Worm (Caenorhabditis elegans) whole organism, mixed stage, embryonic: ENCODE measurements around the gene Y38H6C.18.
"Not testable (repeated sequence)": the region's sequence is repeated elsewhere in the genome, so short reads cannot be mapped to it uniquely, and the experiment has no call there.

Source experiments
- M03D4.4 ChIP-seq: sonication (generic microtip); optimal IDR thresholded peaks from 2 replicates; lab custom pipeline; 2017; ENCODE audit warnings: mild to moderate bottlenecking, missing genetic modification characterization, missing compliant biosample characterization
- bed-3 ChIP-seq: fragments of 200-800 bp; sonication (Bioruptor generic); optimal IDR thresholded peaks from 3 replicates; lab custom pipeline; 2018; ENCODE audit warnings: mild to moderate bottlenecking, missing genetic modification characterization, moderate library complexity, missing compliant biosample characterization
- blmp-1 ChIP-seq: fragments of 150-350 bp; optimal IDR thresholded peaks from 2 replicates; lab custom pipeline; 2014; ENCODE audit warnings: missing biosample characterization, missing genetic modification characterization
- ceh-39 ChIP-seq: fragments of 150-350 bp; optimal IDR thresholded peaks from 2 replicates; lab custom pipeline; 2014; ENCODE audit warnings: missing biosample characterization, missing genetic modification characterization
- ceh-43 ChIP-seq: fragments of 200-800 bp; sonication (Bioruptor generic); optimal IDR thresholded peaks from 2 replicates; lab custom pipeline; 2018; ENCODE audit warnings: mild to moderate bottlenecking, missing genetic modification characterization, moderate library complexity, missing compliant biosample characterization
- ceh-83 ChIP-seq: fragments of 200-800 bp; sonication (Bioruptor generic); optimal IDR thresholded peaks from 2 replicates; lab custom pipeline; 2018; ENCODE audit warnings: mild to moderate bottlenecking, missing genetic modification characterization, missing compliant biosample characterization
- ces-1 ChIP-seq: fragments of 150-350 bp; optimal IDR thresholded peaks from 2 replicates; lab custom pipeline; 2014; ENCODE audit warnings: missing biosample characterization, missing genetic modification reagents, missing genetic modification characterization
- cnd-1 ChIP-seq: fragments of 200-800 bp; sonication (Bioruptor generic); optimal IDR thresholded peaks from 2 replicates; lab custom pipeline; 2018; ENCODE audit warnings: mild to moderate bottlenecking, missing genetic modification characterization, missing compliant biosample characterization
- drap-1 ChIP-seq: fragments of 200-800 bp; sonication (Bioruptor generic); optimal IDR thresholded peaks from 3 replicates; lab custom pipeline; 2018; ENCODE audit warnings: mild to moderate bottlenecking, missing genetic modification characterization, missing compliant biosample characterization
- elt-1 ChIP-seq: sonication (generic microtip); optimal IDR thresholded peaks from 2 replicates; lab custom pipeline; 2017; ENCODE audit warnings: missing genetic modification characterization, mild to moderate bottlenecking, missing compliant biosample characterization, antibody characterized with exemption, moderate library complexity, borderline replicate concordance; ENCODE audit not compliant: insufficient read depth
- elt-3 ChIP-seq: fragments of 150-350 bp; optimal IDR thresholded peaks from 2 replicates; lab custom pipeline; 2014; ENCODE audit warnings: missing biosample characterization, missing genetic modification characterization
- ham-2 ChIP-seq: fragments of 200-800 bp; sonication (Bioruptor generic); optimal IDR thresholded peaks from 2 replicates; lab custom pipeline; 2018; ENCODE audit warnings: mild to moderate bottlenecking, missing genetic modification characterization, missing compliant biosample characterization
- hlh-1 ChIP-seq: fragments of 150-350 bp; optimal IDR thresholded peaks from 2 replicates; lab custom pipeline; 2014; ENCODE audit warnings: missing biosample characterization, missing genetic modification reagents, missing genetic modification characterization
- lin-13 ChIP-seq: fragments of 150-350 bp; optimal IDR thresholded peaks from 2 replicates; lab custom pipeline; 2014; ENCODE audit warnings: missing biosample characterization, missing genetic modification characterization
- lin-32 ChIP-seq: fragments of 200-800 bp; sonication (Bioruptor generic); optimal IDR thresholded peaks from 2 replicates; lab custom pipeline; 2018; ENCODE audit warnings: mild to moderate bottlenecking, missing genetic modification characterization, missing compliant biosample characterization
- lsy-2 ChIP-seq: fragments of 150-350 bp; optimal IDR thresholded peaks from 2 replicates; lab custom pipeline; 2014; ENCODE audit warnings: missing biosample characterization, missing genetic modification characterization
- mab-5 ChIP-seq: fragments of 150-350 bp; optimal IDR thresholded peaks from 2 replicates; lab custom pipeline; 2014; ENCODE audit warnings: missing biosample characterization, missing genetic modification characterization
- mep-1 ChIP-seq: fragments of 150-350 bp; optimal IDR thresholded peaks from 2 replicates; lab custom pipeline; 2017; ENCODE audit warnings: missing biosample characterization, missing genetic modification reagents, missing genetic modification characterization, inconsistent platforms
- mls-2 ChIP-seq: sonication (generic microtip); optimal IDR thresholded peaks from 2 replicates; lab custom pipeline; 2016; ENCODE audit warnings: mild to moderate bottlenecking, missing genetic modification characterization, moderate library complexity, missing compliant biosample characterization
- nhr-12 ChIP-seq: fragments of 150-350 bp; optimal IDR thresholded peaks from 2 replicates; lab custom pipeline; 2014; ENCODE audit warnings: missing biosample characterization, missing genetic modification characterization
- nhr-2 ChIP-seq: fragments of 150-350 bp; optimal IDR thresholded peaks from 2 replicates; lab custom pipeline; 2014; ENCODE audit warnings: missing biosample characterization, missing genetic modification characterization
- nhr-237 ChIP-seq: fragments of 150-350 bp; optimal IDR thresholded peaks from 2 replicates; lab custom pipeline; 2014; ENCODE audit warnings: missing biosample characterization, missing genetic modification characterization
- nhr-28 ChIP-seq: fragments of 150-350 bp; optimal IDR thresholded peaks from 2 replicates; lab custom pipeline; 2014; ENCODE audit warnings: missing biosample characterization, missing genetic modification characterization
- nhr-76 ChIP-seq: sonication (generic microtip); optimal IDR thresholded peaks from 2 replicates; lab custom pipeline; 2017; ENCODE audit warnings: missing biosample characterization, missing genetic modification characterization
- snpc-4 ChIP-seq: fragments of 150-350 bp; optimal IDR thresholded peaks from 2 replicates; lab custom pipeline; 2014; ENCODE audit warnings: missing biosample characterization, missing genetic modification characterization
- tbx-8 ChIP-seq: fragments of 200-800 bp; sonication (Bioruptor generic); optimal IDR thresholded peaks from 2 replicates; lab custom pipeline; 2018; ENCODE audit warnings: mild to moderate bottlenecking, missing genetic modification characterization, moderate library complexity, missing compliant biosample characterization
- unc-120 ChIP-seq: sonication (generic microtip); optimal IDR thresholded peaks from 2 replicates; lab custom pipeline; 2017; ENCODE audit warnings: missing genetic modification characterization, missing compliant biosample characterization; ENCODE audit not compliant: poor library complexity, severe bottlenecking
- unc-39 ChIP-seq: fragments of 150-350 bp; optimal IDR thresholded peaks from 2 replicates; lab custom pipeline; 2014; ENCODE audit warnings: missing biosample characterization, missing genetic modification characterization
- unc-62 ChIP-seq: fragments of 150-350 bp; optimal IDR thresholded peaks from 2 replicates; lab custom pipeline; 2014; ENCODE audit warnings: missing biosample characterization, missing genetic modification reagents, missing genetic modification characterization
- zip-8 ChIP-seq: fragments of 150-350 bp; optimal IDR thresholded peaks from 2 replicates; lab custom pipeline; 2014; ENCODE audit warnings: missing biosample characterization, missing genetic modification characterization
- ztf-11 ChIP-seq: fragments of 150-350 bp; optimal IDR thresholded peaks from 2 replicates; lab custom pipeline; 2014; ENCODE audit warnings: missing biosample characterization, missing genetic modification characterization

Gene Y38H6C.18

DNA sequence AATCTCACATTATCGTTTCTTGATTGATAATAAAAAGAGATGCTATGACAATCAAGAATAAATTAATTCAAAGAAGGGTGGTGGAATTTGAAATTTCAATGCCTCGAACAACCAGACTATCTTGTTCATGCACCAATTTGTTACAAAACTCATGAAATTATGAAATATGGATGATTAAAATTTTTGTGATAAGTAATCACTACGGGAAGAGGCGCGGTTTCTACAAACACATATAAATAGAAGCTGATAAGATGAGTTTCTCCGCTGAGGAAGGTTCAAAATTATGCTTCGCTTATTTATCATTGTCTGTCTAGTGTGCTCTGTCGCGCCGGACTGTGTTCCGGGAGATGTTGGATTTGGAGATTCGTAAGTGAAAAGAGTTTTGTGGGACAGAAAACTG lies 32.5 kb downstream of the Y38H6C.18 start:
- no peak for TF ChIP-seq M03D4.4 (tag; lab: Kevin White, UChicago)
- TF ChIP-seq nhr-2 (tag; lab: Kevin White, UChicago) = no peak
- TF ChIP-seq ces-1 = no peak
- no peak for TF ChIP-seq ham-2
- no peak for TF ChIP-seq mep-1
- no peak for TF ChIP-seq drap-1
- no peak for TF ChIP-seq mab-5 (tag; lab: Kevin White, UChicago)
- no peak for TF ChIP-seq nhr-28 (tag; lab: Kevin White, UChicago)
- TF ChIP-seq snpc-4 (tag; lab: Kevin White, UChicago) = no peak
- no peak for TF ChIP-seq unc-120
- no peak for TF ChIP-seq elt-1
- no peak for TF ChIP-seq nhr-76 (tag; lab: Kevin White, UChicago)
- TF ChIP-seq unc-39 (tag; lab: Kevin White, UChicago) = no peak
- no peak for TF ChIP-seq unc-62 (GFP tag; lab: Kevin White, UChicago)
- TF ChIP-seq nhr-237 (tag; lab: Kevin White, UChicago) = no peak
- TF ChIP-seq ceh-83 (GFP tag; lab: Kevin White, UChicago) = no peak
- TF ChIP-seq bed-3 (GFP tag; lab: Kevin White, UChicago) = no peak
- TF ChIP-seq nhr-12 (tag; lab: Kevin White, UChicago) = no peak
- no peak for TF ChIP-seq elt-3
- no peak for TF ChIP-seq lsy-2 (tag; lab: Kevin White, UChicago)

DNA sequence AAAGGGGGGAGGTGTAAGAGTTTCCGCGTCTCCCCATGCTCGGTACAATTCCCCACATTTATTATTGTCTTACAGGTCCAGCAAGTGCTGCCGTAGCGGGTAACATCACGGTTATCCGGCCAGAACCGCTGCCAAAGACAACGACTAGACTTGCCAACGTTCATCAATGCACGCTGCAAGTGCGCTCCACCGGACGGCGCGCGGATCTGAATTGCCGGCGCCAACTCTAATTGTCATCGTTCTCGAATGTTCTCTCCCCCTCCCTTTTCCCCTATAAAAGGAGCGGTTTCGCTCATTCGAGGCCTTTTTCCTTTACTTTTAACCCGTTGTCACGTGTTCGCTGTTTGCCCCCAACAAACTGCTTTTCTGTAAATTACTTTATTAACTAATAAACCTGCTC lies 33.3 kb downstream of the Y38H6C.18 start, which contains the start of gene Y38H6C.8:
TSS of gene Y38H6C.8 (plus strand) at position 301 of the 400 bp plus-strand sequence.
- TF ChIP-seq nhr-2 (tag; lab: Kevin White, UChicago); tbx-8 (GFP tag; lab: Kevin White, UChicago); ces-1: not testable (repeated sequence)

DNA sequence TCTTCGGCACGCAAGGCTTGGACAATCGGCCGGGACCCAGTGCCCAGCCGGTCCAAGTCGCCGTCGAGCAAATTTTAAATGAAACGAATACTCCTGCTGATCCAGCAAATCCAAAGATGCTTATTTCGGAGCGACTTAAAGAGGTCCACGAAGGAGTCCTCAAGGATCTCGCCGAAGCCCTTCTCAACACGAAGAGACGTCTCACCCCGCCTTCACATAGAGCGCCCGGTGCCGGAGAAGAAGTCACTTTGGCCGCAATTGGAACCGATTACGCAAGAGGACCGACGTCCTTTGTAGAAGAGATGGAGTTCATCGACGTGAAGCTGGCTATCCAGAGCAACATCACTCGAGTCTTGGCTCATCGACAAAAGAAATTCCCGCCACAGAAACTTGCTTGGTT lies 37.5 kb downstream of the Y38H6C.18 start:
- TF ChIP-seq elt-3 (no peak), lin-13 (tag; lab: Kevin White, UChicago) (no peak), cnd-1 (tag; lab: Kevin White, UChicago) (no peak), mep-1 (no peak), bed-3 (GFP tag; lab: Kevin White, UChicago) (no peak), ces-1 (no peak), snpc-4 (tag; lab: Kevin White, UChicago) (no peak), nhr-12 (tag; lab: Kevin White, UChicago) (no peak)

ce11 chrV:20506542-20506941 lies 40.4 kb downstream of the Y38H6C.18 start:
- TF ChIP-seq ham-2 (no peak), ceh-39 (no peak), unc-120 (no peak), ceh-43 (GFP tag; lab: Kevin White, UChicago) (no peak), nhr-28 (tag; lab: Kevin White, UChicago) (no peak), cnd-1 (tag; lab: Kevin White, UChicago) (no peak), zip-8 (tag; lab: Kevin White, UChicago) (no peak), drap-1 (no peak), mab-5 (tag; lab: Kevin White, UChicago) (no peak), hlh-1 (tag; lab: Kevin White, UChicago) (no peak), elt-1 (no peak), lsy-2 (tag; lab: Kevin White, UChicago) (no peak), ztf-11 (tag; lab: Kevin White, UChicago) (no peak), unc-62 (GFP tag; lab: Kevin White, UChicago) (no peak), lin-13 (tag; lab: Kevin White, UChicago) (no peak), nhr-12 (tag; lab: Kevin White, UChicago) (no peak)

- no peak for TF ChIP-seq blmp-1 (tag; lab: Kevin White, UChicago)
- TF ChIP-seq nhr-237 (tag; lab: Kevin White, UChicago) = no peak
- TF ChIP-seq unc-62 (GFP tag; lab: Kevin White, UChicago) = no peak
- no peak for TF ChIP-seq mls-2 (tag; lab: Kevin White, UChicago)
- TF ChIP-seq M03D4.4 (tag; lab: Kevin White, UChicago) = no peak
- no peak for TF ChIP-seq lin-13 (tag; lab: Kevin White, UChicago)
- TF ChIP-seq lin-32 (GFP tag; lab: Kevin White, UChicago) = no peak
- TF ChIP-seq zip-8 (tag; lab: Kevin White, UChicago) = no peak
- no peak for TF ChIP-seq hlh-1 (tag; lab: Kevin White, UChicago)
- no peak for TF ChIP-seq nhr-2 (tag; lab: Kevin White, UChicago)
- TF ChIP-seq unc-39 (tag; lab: Kevin White, UChicago) = no peak
- TF ChIP-seq elt-3 = no peak
- TF ChIP-seq ceh-83 (GFP tag; lab: Kevin White, UChicago) = no peak
- TF ChIP-seq lsy-2 (tag; lab: Kevin White, UChicago) = no peak
- no peak for TF ChIP-seq ceh-43 (GFP tag; lab: Kevin White, UChicago)
- no peak for TF ChIP-seq tbx-8 (GFP tag; lab: Kevin White, UChicago)
- TF ChIP-seq cnd-1 (tag; lab: Kevin White, UChicago) = no peak
- no peak for TF ChIP-seq bed-3 (GFP tag; lab: Kevin White, UChicago)
- TF ChIP-seq nhr-12 (tag; lab: Kevin White, UChicago) = no peak
Observed at ce11 chrV:20504997-20505396, 42.0 kb downstream of the Y38H6C.18 start, which contains the start of gene Y38H6C.4. TSS of gene Y38H6C.4 (minus strand) at chrV:20505097.
